Fruit fly (Drosophila melanogaster) ovary, adult (tissue): Measurements from ENCODE around the gene Ids.
A peak's percentile ranks its signal among the peaks of the same experiment; 100 is the strongest.

Experiments used
- CG17801 ChIP-seq: fragments of 200-800 bp; optimal IDR thresholded peaks from 2 replicates; lab custom pipeline; 2019; ENCODE audit warnings: missing biosample characterization, mild to moderate bottlenecking, missing genetic modification characterization, moderate library complexity; ENCODE audit not compliant: partially characterized antibody

Gene Ids

DNA sequence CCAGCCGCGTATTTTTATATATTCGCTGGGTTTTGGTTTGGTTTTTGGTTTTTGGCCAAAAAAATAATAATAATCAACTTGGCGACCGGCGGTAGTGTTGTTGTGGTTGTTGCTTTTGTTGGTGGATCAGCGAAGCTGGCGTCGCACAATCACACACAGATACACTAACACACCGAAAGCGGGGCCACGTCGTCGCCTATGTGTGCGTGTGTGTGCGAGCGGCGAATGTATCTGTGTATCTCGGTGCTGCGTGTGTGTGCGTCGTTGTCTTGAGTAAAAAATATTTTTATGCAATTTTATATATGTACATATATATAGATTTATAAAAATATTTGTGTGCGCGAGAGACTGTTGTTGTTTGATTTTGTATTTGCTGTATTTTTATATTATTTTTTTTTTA lies 39.1 kb downstream of the Ids start:
- no peak for TF ChIP-seq CG17801 (GFP tag; lab: Kevin White, UChicago)

DNA sequence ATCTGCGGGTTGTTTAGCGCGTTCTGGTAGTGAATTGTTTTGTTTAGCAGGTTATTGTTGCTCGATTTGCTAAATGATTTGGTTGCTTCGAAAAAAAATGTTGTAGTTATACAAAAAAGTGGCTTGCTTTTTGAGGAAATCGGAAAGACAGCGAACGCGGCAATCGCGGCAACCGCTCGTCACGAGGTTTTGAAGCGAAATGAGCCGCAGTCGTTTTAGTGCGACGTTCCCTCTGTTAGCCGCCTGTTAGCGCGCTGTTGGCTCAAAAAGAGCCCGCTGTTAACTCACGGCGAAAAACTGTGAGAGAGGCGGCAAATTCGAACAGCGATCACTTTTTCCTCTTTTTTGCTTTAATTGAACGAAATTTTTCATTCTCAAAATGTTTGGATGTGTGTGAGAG lies 39.7 kb downstream of the Ids start:
- TF ChIP-seq CG17801 (GFP tag; lab: Kevin White, UChicago) = peak; percentile 36

DNA sequence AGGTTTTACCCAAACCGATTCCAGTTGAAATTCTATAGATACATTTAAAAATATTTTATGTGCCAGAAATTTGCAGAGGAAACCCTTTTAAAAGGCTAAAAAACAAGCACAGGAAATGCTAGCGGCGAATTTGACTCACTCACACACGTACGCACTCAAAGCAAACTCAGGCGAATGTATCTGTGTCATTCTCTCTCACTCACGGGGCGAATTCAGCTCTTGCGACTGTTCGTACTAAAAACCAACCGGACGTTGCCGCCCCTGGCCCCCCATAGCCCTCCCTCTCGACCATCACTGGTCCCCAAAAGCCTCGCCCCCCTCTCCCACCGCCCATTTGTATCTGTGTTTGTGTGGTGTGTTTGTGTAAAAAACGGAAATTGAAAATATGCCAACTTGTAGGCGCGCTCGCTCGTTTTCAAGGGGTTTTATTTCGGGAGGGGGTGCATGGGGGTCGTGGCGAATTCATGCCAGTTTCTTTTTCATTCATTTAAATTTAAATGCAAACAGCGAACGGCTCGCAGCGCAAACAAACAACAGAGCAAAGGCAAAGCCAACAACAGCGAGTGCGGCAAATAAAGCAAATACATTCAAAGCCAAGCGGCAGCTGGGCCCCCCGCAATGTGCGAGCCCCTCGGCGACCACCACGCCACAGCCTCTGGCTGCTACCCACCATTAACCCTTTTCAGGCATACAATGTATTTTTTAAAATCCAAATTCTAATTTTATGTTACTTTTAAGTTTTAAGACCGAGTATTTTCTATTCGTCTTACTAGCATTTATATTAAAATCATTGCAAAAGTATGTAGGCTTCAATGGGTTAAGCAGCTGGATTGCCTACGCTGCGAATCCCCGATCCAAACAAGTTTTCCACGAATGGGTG lies 40.4 kb downstream of the Ids start:
- TF ChIP-seq CG17801 (GFP tag; lab: Kevin White, UChicago) = no peak

DNA sequence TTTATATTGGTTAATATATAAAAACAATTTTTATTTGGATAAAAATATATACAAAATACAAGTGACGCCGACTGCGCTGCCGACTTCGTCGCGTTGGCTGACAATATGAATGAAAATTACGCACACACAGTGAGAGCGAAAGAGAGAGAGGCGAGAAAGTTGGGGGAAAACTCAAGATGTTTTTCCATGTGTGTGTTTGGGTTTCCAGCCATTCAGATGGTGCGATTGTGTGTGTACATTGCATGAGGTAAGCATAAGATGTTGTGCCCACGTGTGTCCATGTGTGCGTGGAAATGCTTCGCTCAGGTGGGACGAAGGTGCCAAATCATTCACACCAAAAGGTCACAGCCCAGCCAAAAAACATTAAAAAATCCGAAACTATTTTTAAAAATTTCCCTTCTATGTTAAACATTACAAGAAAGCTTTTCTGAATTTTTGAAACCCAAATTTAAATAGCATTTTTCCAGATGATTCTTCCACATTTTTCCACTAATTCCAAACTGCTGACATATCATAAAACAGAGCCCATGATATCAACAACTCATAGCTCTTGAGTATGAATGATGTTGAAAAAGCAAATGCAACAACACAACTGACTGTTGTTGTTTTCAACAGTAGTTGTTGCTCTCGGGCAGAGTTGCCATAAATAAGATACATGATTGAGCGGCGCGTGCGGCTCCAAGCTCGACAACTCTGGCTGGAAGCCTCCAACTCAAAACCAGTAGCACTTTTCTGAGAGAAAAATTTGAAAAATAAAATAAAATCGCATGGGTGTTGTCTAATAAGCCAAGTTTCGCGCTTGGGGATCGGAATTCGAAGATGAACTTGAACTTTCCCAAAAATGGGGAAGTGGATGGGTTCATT lies 41.5 kb downstream of the Ids start:
- no peak for TF ChIP-seq CG17801 (GFP tag; lab: Kevin White, UChicago)

DNA sequence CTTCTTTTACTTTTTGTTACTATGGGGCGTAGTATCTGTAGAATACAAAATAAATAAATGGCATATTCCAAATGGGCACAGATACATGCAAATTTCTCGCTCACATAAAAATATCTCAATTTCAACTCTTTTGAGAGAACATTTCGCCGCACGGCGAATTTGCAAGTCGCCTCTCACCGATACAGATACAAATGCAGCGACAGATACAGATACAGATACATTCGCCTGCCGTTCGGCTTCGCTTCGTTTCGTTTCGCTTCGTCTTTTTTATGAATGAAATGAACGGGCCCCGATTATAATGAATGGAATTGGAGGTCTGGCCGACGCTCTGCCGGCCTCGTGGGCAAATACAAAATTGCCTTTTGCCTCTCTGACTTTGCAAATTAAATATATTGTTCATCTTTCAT lies 42.2 kb downstream of the Ids start:
- no peak for TF ChIP-seq CG17801 (GFP tag; lab: Kevin White, UChicago)

- TF ChIP-seq CG17801 (GFP tag; lab: Kevin White, UChicago) = no peak
Measured at dm6 chr3L:3420674-3421073, 42.6 kb downstream of the Ids start.

DNA sequence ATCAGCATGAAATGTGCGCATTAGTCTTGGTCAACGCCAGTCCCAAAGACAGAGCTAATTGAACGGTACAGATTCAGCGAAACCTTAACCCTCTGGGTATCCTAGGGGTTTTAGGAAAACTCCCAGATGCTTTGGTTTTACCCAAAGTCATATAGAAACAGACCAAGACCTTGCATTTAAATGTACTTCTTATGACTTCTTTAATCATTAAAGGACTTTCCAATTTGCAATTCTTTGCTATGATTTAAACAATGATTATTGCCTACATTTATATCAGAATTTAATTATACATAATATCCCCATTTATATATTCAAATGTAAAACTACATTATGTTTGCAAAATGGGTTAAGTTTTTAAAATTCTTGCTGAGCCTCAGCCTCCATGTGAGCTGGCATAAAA lies 44.9 kb downstream of the Ids start:
- no peak for TF ChIP-seq CG17801 (GFP tag; lab: Kevin White, UChicago)

DNA sequence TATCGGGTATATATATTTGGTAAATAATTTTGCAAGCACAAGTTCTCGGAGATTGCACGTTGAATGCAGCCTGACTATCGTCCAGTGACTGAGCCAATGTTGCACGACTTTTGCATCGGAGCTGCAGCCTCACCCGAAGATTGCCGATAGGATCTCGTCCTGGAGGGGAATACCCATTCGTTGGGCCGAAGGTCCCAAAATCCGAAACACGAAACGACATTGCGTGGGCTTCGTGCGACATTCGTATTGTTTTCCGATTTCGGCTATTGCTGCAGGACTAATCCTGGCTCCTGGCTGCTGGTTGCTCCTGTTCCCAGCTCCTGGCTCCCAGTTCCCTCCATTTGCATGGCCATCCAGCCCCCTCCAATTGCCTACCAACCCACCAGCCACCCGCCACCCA lies 46.8 kb downstream of the Ids start, which contains the start of gene sty:
Gene sty, minus strand, starts transcription at position 90 of the 400 bp plus-strand sequence.
- no peak for TF ChIP-seq CG17801 (GFP tag; lab: Kevin White, UChicago)

dm6 chr3L:3427037-3427436 lies 49.0 kb downstream of the Ids start:
- TF ChIP-seq CG17801 (GFP tag; lab: Kevin White, UChicago) = no peak
